Worm (Caenorhabditis elegans) whole organism, dauer: ENCODE measurements around the gene C35A5.5.

Source experiments
- unc-62 ChIP-seq: sonication (generic microtip); optimal IDR thresholded peaks from 2 replicates; lab custom pipeline; 2017; ENCODE audit warnings: missing biosample characterization, missing genetic modification reagents, missing genetic modification characterization

The C35A5.5 gene

DNA sequence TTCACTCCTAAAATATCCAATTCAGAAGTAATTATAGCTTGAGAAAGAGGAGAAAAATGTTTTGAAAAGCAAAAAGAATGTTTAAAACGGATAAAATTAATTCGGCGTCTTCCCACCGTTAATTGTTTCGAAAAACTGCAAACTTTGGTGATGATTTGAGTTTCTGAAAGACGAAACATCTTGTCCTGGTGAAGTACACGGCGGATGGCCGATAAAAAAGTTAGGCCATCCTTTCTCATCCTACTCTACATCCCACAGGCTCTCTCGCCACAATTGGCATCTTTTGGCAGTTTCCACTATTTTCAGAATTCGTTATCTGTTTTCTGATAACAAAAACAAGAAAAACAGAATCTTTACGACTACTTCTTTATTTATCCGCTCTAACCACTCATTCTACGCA lies 20.2 kb downstream of the C35A5.5 start, which contains the start of the genes C35A5.8 and hda-11:
Gene C35A5.8 (minus strand): TSS at position 7 of the 400 bp plus-strand sequence.
Gene hda-11 (plus strand): TSS at position 283 of the 400 bp plus-strand sequence.
- no peak for TF ChIP-seq unc-62 (GFP tag; lab: Kevin White, UChicago)

DNA sequence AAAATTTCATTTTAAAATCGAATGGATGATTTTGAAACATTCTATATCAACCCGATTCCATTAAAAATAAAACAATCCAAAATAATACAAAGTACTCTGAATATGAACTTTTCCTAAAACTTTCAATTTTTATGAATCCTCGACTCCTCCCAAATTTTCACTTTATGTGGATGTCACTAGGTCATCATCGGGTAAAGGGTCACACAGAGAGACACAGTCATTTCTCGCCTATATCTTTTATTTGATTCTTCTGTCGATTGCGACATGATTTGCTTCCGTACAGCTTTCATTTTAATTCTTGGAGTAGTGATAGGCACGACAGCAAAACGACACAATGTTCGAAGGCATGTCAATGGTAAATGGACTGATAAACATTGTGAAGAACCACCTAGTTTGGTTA lies 22.8 kb downstream of the C35A5.5 start, which contains the start of gene F25D1.3:
Gene F25D1.3 (plus strand): TSS at position 225 of the 400 bp plus-strand sequence.
- TF ChIP-seq unc-62 (GFP tag; lab: Kevin White, UChicago): no peak

DNA sequence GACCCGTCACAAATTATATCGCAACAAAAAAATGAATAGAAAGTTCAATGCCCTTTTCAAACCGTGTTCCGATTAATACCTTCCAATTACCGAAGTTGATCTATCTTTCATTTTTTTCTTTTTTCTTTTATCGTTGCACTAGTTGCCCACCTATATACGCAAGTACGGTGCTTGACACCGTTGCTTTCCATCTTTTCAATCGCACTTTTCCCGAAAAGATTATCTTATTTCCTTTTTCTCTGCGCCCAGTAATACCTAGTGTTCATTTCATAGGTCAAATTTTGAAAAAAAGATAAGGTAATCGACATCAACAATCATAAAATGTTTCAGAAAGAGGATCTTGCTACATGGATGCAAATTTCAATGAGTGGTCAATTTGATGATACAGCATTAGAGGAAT lies 23.9 kb downstream of the C35A5.5 start:
- no peak for TF ChIP-seq unc-62 (GFP tag; lab: Kevin White, UChicago)

DNA sequence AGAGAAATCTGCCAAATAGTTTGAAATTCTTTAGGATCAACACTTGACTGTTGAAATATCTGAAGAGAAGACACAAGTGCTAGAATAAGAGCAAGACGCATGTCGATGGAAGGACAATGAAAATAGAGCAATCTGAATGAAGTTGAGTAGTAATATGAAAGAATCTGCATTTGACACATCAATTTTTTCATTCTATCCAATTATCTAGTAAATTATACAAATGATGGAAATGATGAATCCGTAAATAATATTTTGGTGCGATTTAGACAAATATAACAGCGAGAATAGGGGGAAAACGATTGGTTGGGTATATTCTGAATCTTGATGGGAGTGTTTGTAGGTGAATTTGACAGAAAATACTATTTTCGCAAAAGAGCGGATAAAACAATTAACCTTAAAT lies 27.1 kb downstream of the C35A5.5 start, which contains the start of gene txt-10:
Gene txt-10 (minus strand): TSS at position 101 of the 400 bp plus-strand sequence.
- TF ChIP-seq unc-62 (GFP tag; lab: Kevin White, UChicago): no peak

DNA sequence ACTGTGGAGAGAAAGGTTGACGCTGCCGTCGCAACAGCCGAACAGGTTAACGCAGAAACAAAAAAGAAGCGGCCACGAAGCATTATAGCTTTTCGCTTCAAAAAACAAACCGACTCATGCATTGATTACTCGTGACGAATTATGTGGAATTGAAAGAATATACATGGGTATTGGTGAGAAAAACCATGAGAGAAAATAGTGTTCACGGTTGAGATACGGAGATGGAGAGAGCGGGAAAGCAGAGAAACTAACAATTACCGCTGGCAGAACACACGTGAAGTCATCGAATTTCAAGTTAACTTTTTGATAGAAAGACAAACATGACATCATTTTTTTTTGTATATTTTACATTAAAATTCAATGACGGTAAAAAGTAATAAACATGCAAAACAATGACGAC lies 29.7 kb downstream of the C35A5.5 start:
- no peak for TF ChIP-seq unc-62 (GFP tag; lab: Kevin White, UChicago)

DNA sequence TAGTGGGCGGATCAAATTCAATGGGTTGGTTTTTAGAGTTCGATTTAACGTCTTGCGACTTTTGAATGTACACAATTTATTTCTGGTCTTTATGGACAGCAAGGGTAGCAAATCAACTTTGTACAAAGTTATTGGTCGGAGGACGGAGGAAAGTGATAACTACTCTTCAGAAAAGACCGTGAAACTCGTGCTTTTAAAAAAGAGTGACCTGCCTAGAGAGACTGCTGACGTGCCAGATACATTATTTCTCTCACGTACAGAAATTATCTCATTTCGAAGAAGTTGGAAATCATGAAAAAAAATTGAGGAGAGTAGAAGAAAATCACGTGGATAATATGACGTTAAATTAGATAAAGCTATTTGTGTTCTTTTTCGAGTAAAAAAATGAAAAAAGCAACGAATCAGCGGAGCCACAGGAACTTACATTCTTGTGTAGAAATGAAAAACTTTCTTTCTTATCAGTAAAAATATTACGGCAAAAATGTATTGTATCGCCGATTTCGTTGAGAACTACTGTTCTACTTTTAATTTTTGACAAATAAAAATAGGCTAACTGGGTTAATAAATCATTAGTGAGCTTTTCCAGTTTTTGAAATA lies 30.5 kb downstream of the C35A5.5 start, which contains the start of gene ppm-1.A:
Gene ppm-1.A (minus strand): TSS at position 294 of the 597 bp plus-strand sequence.
- no peak for TF ChIP-seq unc-62 (GFP tag; lab: Kevin White, UChicago)

DNA sequence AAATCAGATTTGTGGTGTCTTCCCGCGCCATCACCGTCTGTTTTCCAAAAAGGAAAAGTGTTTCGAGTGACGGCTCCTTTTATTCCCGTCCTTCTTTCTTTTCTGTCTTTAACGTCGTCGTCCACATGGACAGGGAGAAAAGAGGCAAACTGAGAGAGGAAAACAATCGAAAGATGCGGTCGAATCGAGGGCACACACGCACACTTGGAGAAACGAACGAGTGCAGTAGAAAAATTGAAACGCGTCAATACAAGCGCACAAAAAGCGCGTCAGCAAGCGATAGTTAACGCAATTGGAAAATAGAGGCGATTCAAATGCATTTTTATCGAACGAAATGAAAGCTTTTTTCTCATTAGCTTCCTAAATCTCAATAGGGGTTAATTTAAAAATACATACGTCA lies 31.2 kb downstream of the C35A5.5 start:
- TF ChIP-seq unc-62 (GFP tag; lab: Kevin White, UChicago): no peak

DNA sequence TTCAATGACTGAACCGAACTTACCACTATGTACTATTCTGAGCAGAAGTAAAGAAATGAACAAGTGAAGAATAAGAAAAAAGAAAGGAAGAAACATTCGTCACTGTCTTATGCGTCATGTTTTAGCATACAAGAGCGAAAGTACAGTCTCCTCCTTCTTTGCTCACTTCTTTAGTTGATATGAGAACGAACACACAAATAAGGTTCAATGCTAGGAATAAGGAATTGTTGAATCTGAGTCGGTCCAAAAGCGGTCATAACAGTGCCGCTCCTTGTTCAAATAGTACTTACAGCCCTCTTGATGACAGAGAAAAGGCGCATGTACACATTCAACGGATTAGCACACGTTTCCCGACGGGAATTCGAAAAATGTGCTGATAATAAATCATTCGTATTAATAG lies 33.5 kb downstream of the C35A5.5 start, which contains the start of gene F25D1.8:
Gene F25D1.8 (plus strand): TSS at position 301 of the 400 bp plus-strand sequence.
- TF ChIP-seq unc-62 (GFP tag; lab: Kevin White, UChicago): no peak

DNA sequence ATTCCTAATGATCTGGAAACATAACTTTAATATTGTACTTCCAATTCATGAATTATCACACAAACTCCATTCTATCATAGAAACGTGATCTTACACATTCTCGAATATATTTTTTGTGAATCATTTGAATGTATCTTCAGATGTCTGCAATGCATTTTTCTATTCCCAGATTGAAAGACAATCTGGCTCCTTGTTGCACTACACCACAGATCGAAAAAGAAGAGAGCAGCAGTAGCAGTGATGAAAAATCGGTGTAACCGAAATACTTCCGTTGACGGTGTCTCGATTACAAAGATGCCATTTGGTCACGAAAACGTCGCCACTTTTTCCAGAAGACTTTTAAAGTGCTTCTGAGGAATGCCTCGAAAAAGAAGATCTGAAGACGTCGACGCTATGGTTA lies 34.4 kb downstream of the C35A5.5 start, which contains the start of gene degt-1:
Gene degt-1 (plus strand): TSS at position 301 of the 400 bp plus-strand sequence.
- TF ChIP-seq unc-62 (GFP tag; lab: Kevin White, UChicago): no peak

DNA sequence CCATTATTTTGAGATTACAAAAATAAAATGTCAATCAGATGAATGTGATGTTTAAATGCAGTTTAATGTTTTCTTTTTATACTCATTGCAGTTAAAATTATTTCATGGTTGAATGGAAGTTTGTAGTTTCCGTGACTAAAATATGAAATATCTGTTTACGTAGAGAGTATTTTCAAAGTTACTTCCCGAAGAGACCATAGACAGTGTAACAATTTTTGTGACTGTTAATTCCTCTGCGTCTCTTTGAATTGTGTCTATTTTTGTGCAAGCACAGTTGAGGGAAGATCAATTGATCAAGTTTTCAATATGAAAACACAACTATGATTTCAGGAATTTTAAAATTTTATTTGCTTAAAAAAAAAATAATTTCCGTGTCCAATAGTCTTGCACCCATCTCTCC lies 41.1 kb downstream of the C35A5.5 start, which contains the start of gene F25D1.5:
Gene F25D1.5 (minus strand): TSS at position 35 of the 400 bp plus-strand sequence.
- no peak for TF ChIP-seq unc-62 (GFP tag; lab: Kevin White, UChicago)

DNA sequence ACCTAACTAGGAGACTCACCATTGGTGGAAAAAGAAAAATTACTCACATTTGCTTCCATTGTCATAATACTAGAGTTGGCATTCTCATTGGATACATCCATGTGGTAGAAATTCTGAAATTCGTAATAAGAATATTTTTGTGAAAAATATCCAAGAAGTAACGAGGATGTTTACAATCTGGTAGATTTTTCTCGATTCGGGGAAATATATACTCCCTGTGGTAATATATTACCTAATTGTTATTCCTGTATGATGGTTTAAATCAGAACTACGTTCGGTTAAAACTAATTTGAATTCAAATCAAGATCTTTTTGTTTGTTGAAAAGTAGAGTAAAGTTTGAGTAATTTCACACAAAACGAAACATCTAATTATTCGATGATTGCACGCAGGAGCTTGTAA lies 43.3 kb downstream of the C35A5.5 start, which contains the start of gene srd-34:
Gene srd-34 (minus strand): TSS at position 101 of the 400 bp plus-strand sequence.
- TF ChIP-seq unc-62 (GFP tag; lab: Kevin White, UChicago): no peak

DNA sequence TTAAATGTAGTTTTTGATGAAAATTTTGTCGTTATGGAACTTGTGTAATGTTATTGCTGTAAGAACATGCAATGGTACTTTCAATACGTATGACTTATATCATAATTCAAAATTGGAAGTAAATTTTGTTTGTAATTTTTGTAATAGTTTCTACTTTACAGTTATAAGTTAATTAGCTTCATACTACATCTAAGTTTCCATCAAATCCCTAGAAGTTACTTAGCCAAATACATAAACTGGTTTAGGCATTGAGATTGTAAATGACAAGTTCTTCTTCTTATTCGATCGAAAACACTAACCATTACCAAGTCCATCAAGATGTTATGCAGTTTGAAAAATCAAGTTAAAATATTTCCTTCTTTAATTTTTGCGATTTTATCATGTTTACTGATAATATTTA lies 44.1 kb downstream of the C35A5.5 start, which contains the start of gene F32G8.2:
Gene F32G8.2 (plus strand): TSS at position 301 of the 400 bp plus-strand sequence.
- no peak for TF ChIP-seq unc-62 (GFP tag; lab: Kevin White, UChicago)

DNA sequence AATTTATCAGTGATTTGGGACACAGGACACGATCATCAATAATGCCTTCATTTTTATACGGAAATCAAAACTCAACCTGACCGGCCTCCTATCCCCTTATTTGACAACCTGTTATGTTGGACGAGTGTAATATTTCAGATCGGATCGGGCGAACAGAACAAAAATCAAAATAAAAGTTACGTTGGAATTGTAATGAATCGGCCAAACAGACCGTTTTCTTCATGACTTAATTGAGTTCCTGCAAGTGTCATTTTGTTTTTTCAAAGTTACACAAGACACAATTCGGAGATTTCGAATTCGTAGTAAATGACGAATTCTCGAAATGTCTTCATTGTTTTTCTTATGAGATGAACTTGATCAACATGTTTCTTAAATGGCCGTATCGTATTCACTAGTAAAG lies 49.6 kb downstream of the C35A5.5 start, which contains the start of gene F32G8.3:
Gene F32G8.3 (minus strand): TSS at position 101 of the 400 bp plus-strand sequence.
- no peak for TF ChIP-seq unc-62 (GFP tag; lab: Kevin White, UChicago)

DNA sequence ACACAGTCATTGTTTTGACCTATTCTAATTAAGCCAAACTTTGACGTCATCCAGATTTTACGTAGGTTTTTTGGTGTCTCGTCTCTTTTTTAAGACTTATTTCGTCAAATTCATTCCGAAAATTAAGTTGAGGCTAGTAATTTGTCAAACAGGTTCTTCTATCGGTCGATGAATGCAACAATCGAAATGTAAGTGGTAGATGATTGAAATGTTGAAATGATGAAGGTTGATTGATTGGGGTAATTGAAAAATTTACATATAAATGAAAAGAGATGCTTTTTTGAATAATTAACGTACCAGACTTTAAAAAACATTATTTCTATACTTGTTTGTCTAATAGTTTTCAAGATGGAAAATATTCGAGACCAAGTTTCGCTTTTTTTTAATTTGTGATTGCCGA lies 50.7 kb downstream of the C35A5.5 start:
- no peak for TF ChIP-seq unc-62 (GFP tag; lab: Kevin White, UChicago)

DNA sequence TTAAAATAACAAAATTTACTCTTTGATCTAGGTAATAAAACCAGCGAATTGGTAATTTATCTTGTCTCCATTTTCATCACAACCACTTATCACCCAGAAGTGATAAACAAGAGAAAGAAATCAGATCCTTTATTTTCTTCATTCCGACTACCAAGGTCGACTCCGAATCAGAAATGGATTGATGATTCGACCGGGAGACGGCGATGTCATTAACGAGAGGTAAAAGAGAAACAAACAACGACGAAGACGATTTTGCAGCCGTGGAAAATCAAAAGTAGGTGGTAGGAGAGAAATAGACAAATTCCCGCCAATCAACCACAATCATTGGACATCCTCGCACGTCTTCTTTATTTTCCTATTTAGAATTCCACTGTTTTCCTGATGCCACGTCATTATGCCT lies 51.4 kb downstream of the C35A5.5 start:
- TF ChIP-seq unc-62 (GFP tag; lab: Kevin White, UChicago): no peak

DNA sequence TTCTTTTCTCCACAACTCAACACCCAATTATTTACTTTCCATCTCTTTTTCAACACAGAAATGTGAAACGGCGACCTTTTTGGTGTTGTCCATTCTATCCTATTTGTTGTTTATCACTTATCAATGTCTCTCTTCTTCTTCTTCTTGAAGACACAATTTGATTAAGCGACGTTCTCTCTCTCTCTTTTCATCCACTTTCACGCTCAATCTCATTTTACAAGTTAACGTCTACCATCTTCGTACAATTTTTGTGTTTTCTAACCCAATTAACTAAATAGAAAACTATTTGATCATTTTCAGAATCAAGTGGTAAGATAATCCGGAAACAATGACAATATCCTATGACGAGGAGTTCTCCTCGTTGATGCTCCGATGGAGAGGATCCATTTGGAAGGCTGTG lies 52.0 kb downstream of the C35A5.5 start, which contains the start of gene best-14:
Gene best-14 (plus strand): TSS at position 301 of the 400 bp plus-strand sequence.
- TF ChIP-seq unc-62 (GFP tag; lab: Kevin White, UChicago): no peak
